Fruit fly (Drosophila melanogaster): Measurements from ENCODE around the gene Vha68-1.

The Vha68-1 gene

dm6 chr2L:12974045-12974539 is 29.8 kb downstream of the Vha68-1 start, which contains the start of gene Vha68-2 (continued):
- TF ChIP-seq net (GFP tag; optimal IDR thresholded peaks at IDR 0.05) (peak; percentile 70), cyc (GFP tag; optimal IDR thresholded peaks at IDR 0.05) (no peak), achi (GFP tag; optimal IDR thresholded peaks at IDR 0.05) (no peak), spab (GFP tag; optimal IDR thresholded peaks at IDR 0.05) (no peak), pdm3 (GFP tag; optimal IDR thresholded peaks at IDR 0.05) (peak; percentile 61), dsx (GFP tag; optimal IDR thresholded peaks at IDR 0.05; ENCODE audit: poor library complexity, severe bottlenecking) (no peak)

dm6 chr2L:12969569-12969968 is 34.3 kb downstream of the Vha68-1 start:
- TF ChIP-seq CG9139 (GFP tag; optimal IDR thresholded peaks at IDR 0.05): no peak
- TF ChIP-seq Met (GFP tag; optimal IDR thresholded peaks at IDR 0.05): no peak
- TF ChIP-seq CG6792 (GFP tag; optimal IDR thresholded peaks at IDR 0.05): no peak
- no peak for TF ChIP-seq achi (GFP tag; optimal IDR thresholded peaks at IDR 0.05)
- TF ChIP-seq CG6808 (GFP tag; optimal IDR thresholded peaks at IDR 0.05): no peak
- TF ChIP-seq svp (GFP tag): no peak
- no peak for TF ChIP-seq Blimp-1 (GFP tag; optimal IDR thresholded peaks at IDR 0.05)
- no peak for TF ChIP-seq CG10669 (GFP tag; optimal IDR thresholded peaks at IDR 0.05)
- TF ChIP-seq Ets21C (GFP tag; optimal IDR thresholded peaks at IDR 0.05): no peak
- no peak for TF ChIP-seq Lpt (GFP tag; optimal IDR thresholded peaks at IDR 0.05)
- TF ChIP-seq CG32006 (GFP tag; optimal IDR thresholded peaks at IDR 0.05): no peak
- TF ChIP-seq fd59A (GFP tag; optimal IDR thresholded peaks at IDR 0.05): no peak

dm6 chr2L:12966290-12966689 is 37.6 kb downstream of the Vha68-1 start, which contains the start of gene CG16800:
Gene CG16800 (plus strand): TSS chr2L:12966590.
- no peak for TF ChIP-seq CG11762 (GFP tag; optimal IDR thresholded peaks at IDR 0.05; ENCODE audit: insufficient read depth)

All from whole organism, prepupa.